Worm (Caenorhabditis elegans): ENCODE results near the gene sri-47.

ce11 chrII:2684208-2684607 lies 27.5 kb downstream of the sri-47 start, which contains the start of gene ceh-87:
- TF ChIP-seq dmd-4 (tag; optimal IDR thresholded peaks at IDR 0.05; ENCODE audit: borderline replicate concordance) (no peak), ceh-31 (tag; optimal IDR thresholded peaks at IDR 0.05) (no peak), hlh-13 (GFP tag; optimal IDR thresholded peaks at IDR 0.05) (no peak), ref-2 (tag; optimal IDR thresholded peaks at IDR 0.05) (no peak), pag-3 (tag; optimal IDR thresholded peaks at IDR 0.05; ENCODE audit: borderline replicate concordance) (no peak), dve-1 (tag; optimal IDR thresholded peaks at IDR 0.05) (no peak), zip-5 (tag; optimal IDR thresholded peaks at IDR 0.05) (no peak), hlh-15 (tag; optimal IDR thresholded peaks at IDR 0.05) (no peak), lin-11 (tag; optimal IDR thresholded peaks at IDR 0.05) (no peak), tbx-2 (tag; optimal IDR thresholded peaks at IDR 0.05) (no peak), pat-9 (tag; optimal IDR thresholded peaks at IDR 0.05) (no peak), pha-4 (tag; optimal IDR thresholded peaks at IDR 0.05) (no peak), ama-1 (optimal IDR thresholded peaks at IDR 0.05) (no peak)

Measured in whole organism, late embryonic.